Worm (Caenorhabditis elegans) whole organism, young adult: ENCODE measurements around the gene Y10G11A.1.
"Not testable (repeated sequence)": the region's sequence is repeated elsewhere in the genome, so short reads cannot be mapped to it uniquely, and the experiment has no call there.

Experiments
- B0019.2 ChIP-seq: fragments of 200-800 bp; sonication (Bioruptor generic); conservative IDR thresholded peaks from 2 replicates; pipeline ENCODE4 v1.3.6; 2022; ENCODE audit warnings: missing genetic modification reagents, missing genetic modification characterization, missing compliant biosample characterization
- F57A8.1 ChIP-seq: fragments of 200-800 bp; sonication (Bioruptor generic); optimal IDR thresholded peaks from 2 replicates; lab custom pipeline; 2018; ENCODE audit warnings: mild to moderate bottlenecking, missing genetic modification characterization, moderate library complexity, missing compliant biosample characterization
- K12H6.12 ChIP-seq: fragments of 200-800 bp; sonication (Bioruptor generic); optimal IDR thresholded peaks from 2 replicates; lab custom pipeline; 2018; ENCODE audit warnings: mild to moderate bottlenecking, missing genetic modification characterization, missing compliant biosample characterization
- Y53F4B.3 ChIP-seq: fragments of 200-800 bp; sonication (Bioruptor generic); IDR thresholded peaks from 2 replicates; pipeline ENCODE4 v1.3.6; 2022; ENCODE audit warnings: missing genetic modification reagents, missing genetic modification characterization, missing compliant biosample characterization
- Y56A3A.18 ChIP-seq: fragments of 200-800 bp; sonication (Bioruptor generic); IDR thresholded peaks from 2 replicates; pipeline ENCODE4 v1.3.6; 2022; ENCODE audit warnings: missing genetic modification reagents, missing genetic modification characterization, missing compliant biosample characterization
- Y67H2A.10 ChIP-seq: fragments of 200-800 bp; sonication (Bioruptor generic); conservative IDR thresholded peaks from 2 replicates; pipeline ENCODE4 v1.3.6; 2022; ENCODE audit warnings: missing genetic modification reagents, missing genetic modification characterization, missing compliant biosample characterization
- Y79H2A.3 ChIP-seq: fragments of 200-800 bp; sonication (Bioruptor generic); conservative IDR thresholded peaks from 2 replicates; pipeline ENCODE4 v1.3.6; 2022; ENCODE audit warnings: missing genetic modification reagents, missing genetic modification characterization, missing compliant biosample characterization
- Y95B8A.8 ChIP-seq: fragments of 200-800 bp; sonication (Bioruptor generic); IDR thresholded peaks from 2 replicates; pipeline ENCODE4 v1.3.6; 2022; ENCODE audit warnings: missing genetic modification reagents, missing genetic modification characterization, missing compliant biosample characterization
- akir-1 ChIP-seq: fragments of 200-800 bp; sonication (Bioruptor generic); optimal IDR thresholded peaks from 2 replicates; lab custom pipeline; 2018; ENCODE audit warnings: mild to moderate bottlenecking, missing genetic modification characterization, moderate library complexity, missing compliant biosample characterization
- attf-6 ChIP-seq: fragments of 200-800 bp; sonication (Bioruptor generic); IDR thresholded peaks from 2 replicates; pipeline ENCODE4 v1.3.6; 2022; ENCODE audit warnings: missing genetic modification reagents, missing genetic modification characterization, missing compliant biosample characterization
- cebp-1 ChIP-seq, 2 experiments: fragments of 200-800 bp in 1 of 2; sonication (Bioruptor generic) in 1 of 2; sonication (generic microtip) in 1 of 2; IDR thresholded peaks in 1 of 2; optimal IDR thresholded peaks in 1 of 2; 2 replicates each; pipeline versions ENCODE4 v1.3.6 to Lab custom; 2017 to 2022; ENCODE audit warnings: missing compliant biosample characterization in 2 of 2, missing genetic modification characterization in 2 of 2, mild to moderate bottlenecking in 1 of 2, missing genetic modification reagents in 1 of 2, moderate library complexity in 1 of 2
- cebp-2 ChIP-seq: fragments of 200-800 bp; sonication (Bioruptor generic); IDR thresholded peaks from 2 replicates; pipeline ENCODE4 v1.3.6; 2022; ENCODE audit warnings: missing genetic modification characterization, missing compliant biosample characterization
- ceh-40 ChIP-seq: fragments of 200-800 bp; sonication (Bioruptor generic); IDR thresholded peaks from 2 replicates; pipeline ENCODE4 v1.3.6; 2022; ENCODE audit warnings: missing genetic modification characterization, missing compliant biosample characterization
- ceh-58 ChIP-seq: fragments of 200-800 bp; sonication (Bioruptor generic); IDR thresholded peaks from 2 replicates; pipeline ENCODE4 v1.3.6; 2022; ENCODE audit warnings: missing genetic modification characterization, missing compliant biosample characterization
- chd-7 ChIP-seq: sonication (generic microtip); optimal IDR thresholded peaks from 2 replicates; lab custom pipeline; 2016; ENCODE audit warnings: mild to moderate bottlenecking, missing genetic modification characterization, moderate library complexity, missing compliant biosample characterization
- dpl-1 ChIP-seq: fragments of 150-350 bp; optimal IDR thresholded peaks from 2 replicates; lab custom pipeline; 2014; ENCODE audit warnings: missing biosample characterization, missing genetic modification reagents, missing genetic modification characterization
- egrh-3 ChIP-seq: fragments of 200-800 bp; sonication (Bioruptor generic); IDR thresholded peaks from 2 replicates; pipeline ENCODE4 v1.3.6; 2022; ENCODE audit warnings: missing genetic modification reagents, missing genetic modification characterization, missing compliant biosample characterization
- ekl-4 ChIP-seq: fragments of 200-800 bp; sonication (Bioruptor generic); IDR thresholded peaks from 2 replicates; pipeline ENCODE4 v1.3.6; 2022; ENCODE audit warnings: missing genetic modification reagents, missing genetic modification characterization, missing compliant biosample characterization
- hmg-1.2 ChIP-seq: fragments of 200-800 bp; sonication (Bioruptor generic); IDR thresholded peaks from 2 replicates; pipeline ENCODE4 v1.3.6; 2022; ENCODE audit warnings: missing genetic modification reagents, missing genetic modification characterization, missing compliant biosample characterization
- hsf-1 ChIP-seq: fragments of 200-800 bp; sonication (Bioruptor generic); IDR thresholded peaks from 2 replicates; pipeline ENCODE4 v1.3.6; 2022; ENCODE audit warnings: missing genetic modification reagents, missing genetic modification characterization, missing compliant biosample characterization
- let-526 ChIP-seq: fragments of 200-800 bp; sonication (Bioruptor generic); IDR thresholded peaks from 2 replicates; pipeline ENCODE4 v1.3.6; 2022; ENCODE audit warnings: missing genetic modification reagents, missing genetic modification characterization, missing compliant biosample characterization
- nfya-2 ChIP-seq: fragments of 200-800 bp; sonication (Bioruptor generic); IDR thresholded peaks from 2 replicates; pipeline ENCODE4 v1.3.6; 2022; ENCODE audit warnings: missing genetic modification reagents, missing genetic modification characterization, missing compliant biosample characterization
- nfyb-1 ChIP-seq: fragments of 200-800 bp; sonication (Bioruptor generic); IDR thresholded peaks from 2 replicates; pipeline ENCODE4 v1.3.6; 2022; ENCODE audit warnings: missing genetic modification reagents, missing genetic modification characterization, missing compliant biosample characterization
- rpc-1 ChIP-seq, 2 experiments: fragments of 150-350 bp in 1 of 2; sonication (generic microtip) in 1 of 2; optimal IDR thresholded peaks; 2 replicates each; lab custom pipeline; 2014 to 2018; ENCODE audit warnings: missing biosample characterization in 1 of 2, missing genetic modification characterization in 1 of 2, missing genetic modification reagents in 1 of 2, missing genotype in 1 of 2
- sea-2 ChIP-seq: fragments of 200-800 bp; sonication (Bioruptor generic); IDR thresholded peaks from 2 replicates; pipeline ENCODE4 v1.3.6; 2022; ENCODE audit warnings: missing genetic modification characterization, missing compliant biosample characterization
- snpc-4 ChIP-seq, 5 experiments: fragments of 150-350 bp in 1 of 5; sonication (generic microtip) in 4 of 5; optimal IDR thresholded peaks; 2 replicates each; lab custom pipeline; 2014 to 2018; ENCODE audit warnings: missing genetic modification characterization in 5 of 5, missing biosample characterization in 3 of 5, antibody characterized with exemption in 2 of 5, mild to moderate bottlenecking in 2 of 5, missing compliant biosample characterization in 2 of 5, missing genotype in 2 of 5, moderate library complexity in 2 of 5, missing genetic modification reagents in 1 of 5
- sptf-2 ChIP-seq: fragments of 200-800 bp; sonication (Bioruptor generic); optimal IDR thresholded peaks from 2 replicates; lab custom pipeline; 2018; ENCODE audit warnings: mild to moderate bottlenecking, missing genetic modification characterization, missing compliant biosample characterization
- tbp1 ChIP-seq: fragments of 200-800 bp; sonication (Bioruptor generic); optimal IDR thresholded peaks from 2 replicates; lab custom pipeline; 2018; ENCODE audit warnings: mild to moderate bottlenecking, missing genetic modification characterization, missing compliant biosample characterization
- tlf-1 ChIP-seq: fragments of 200-800 bp; sonication (Bioruptor generic); optimal IDR thresholded peaks from 2 replicates; lab custom pipeline; 2018; ENCODE audit warnings: mild to moderate bottlenecking, missing genetic modification characterization, missing compliant biosample characterization
- zfh-2 ChIP-seq: fragments of 200-800 bp; sonication (Bioruptor generic); conservative IDR thresholded peaks from 2 replicates; pipeline ENCODE4 v1.3.6; 2022; ENCODE audit warnings: missing genetic modification reagents, missing genetic modification characterization, missing compliant biosample characterization
- ztf-25 ChIP-seq: fragments of 200-800 bp; sonication (Bioruptor generic); IDR thresholded peaks from 2 replicates; pipeline ENCODE4 v1.3.6; 2022; ENCODE audit warnings: missing genetic modification reagents, missing genetic modification characterization, missing compliant biosample characterization

Gene Y10G11A.1

DNA sequence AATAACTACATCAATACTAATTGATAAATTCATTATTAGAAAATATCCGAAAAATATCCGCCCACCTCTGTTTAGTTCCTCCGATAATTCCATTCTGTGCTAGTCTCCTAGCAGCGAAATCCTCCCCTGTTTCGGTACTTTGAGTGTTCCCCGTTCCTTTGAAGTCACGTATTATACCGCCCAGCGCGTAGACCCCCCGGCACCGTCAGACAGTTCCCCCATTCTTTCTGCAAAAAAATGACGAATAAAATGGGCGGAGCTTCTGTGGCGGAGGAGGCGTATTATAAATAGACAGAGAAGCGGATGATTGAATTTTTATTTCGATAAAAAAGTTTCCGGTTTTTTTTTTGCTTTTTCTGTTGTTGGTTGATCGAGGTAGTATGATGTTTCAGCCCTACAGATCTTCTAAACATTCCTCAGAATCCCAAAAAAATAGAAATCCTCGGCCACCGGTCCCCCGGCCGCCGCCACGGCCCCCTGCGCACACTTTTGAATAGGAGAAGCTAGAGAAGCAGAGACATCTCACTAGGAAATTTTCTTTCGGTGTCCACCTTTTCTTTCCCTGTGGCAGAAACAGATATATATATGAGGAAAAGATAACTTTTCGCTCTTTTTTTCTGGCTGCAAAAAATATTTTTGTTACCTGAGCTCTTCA is 2.4 kb upstream of the Y10G11A.1 start:
- TF ChIP-seq F57A8.1 (GFP tag; lab: Kevin White, UChicago) (no peak), zfh-2 (GFP tag; lab: Robert Waterston, UW) (peak; percentile 49), K12H6.12 (tag; lab: Kevin White, UChicago) (no peak)

DNA sequence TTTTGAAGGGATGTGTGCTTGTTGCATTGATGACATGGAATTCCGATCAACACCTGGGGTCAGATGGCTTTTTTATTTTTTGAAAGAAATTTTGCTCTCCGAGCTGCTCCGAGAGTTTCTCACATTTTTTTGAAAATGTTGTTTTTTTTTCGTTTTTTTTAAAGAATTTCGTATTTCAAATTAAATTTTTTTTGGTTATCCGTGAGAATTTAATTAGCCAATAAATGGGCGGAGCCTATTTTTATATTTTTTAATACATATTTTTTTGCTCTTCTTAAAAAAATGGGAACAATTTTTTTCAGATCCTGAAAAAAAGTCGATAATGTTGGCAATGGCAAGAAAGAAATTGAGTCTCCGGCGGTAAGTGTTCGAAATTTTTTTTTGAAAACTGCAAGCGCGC is 7.5 kb downstream of the Y10G11A.1 start, which contains the start of gene dlc-3:
Gene dlc-3 (plus strand): TSS at position 301 of the 400 bp plus-strand sequence.
- TF ChIP-seq Y56A3A.18 (GFP tag; lab: Robert Waterston, UW) (no peak), ztf-25 (no peak), rpc-1 (optimal IDR thresholded peaks at IDR 0.05; lab: Kevin White, UChicago) (no peak), rpc-1 (tag; optimal IDR thresholded peaks at IDR 0.05; lab: Kevin White, UChicago) (no peak), chd-7 (tag; lab: Kevin White, UChicago) (no peak), sea-2 (GFP tag; lab: Robert Waterston, UW) (no peak), akir-1 (GFP tag; lab: Kevin White, UChicago) (no peak), tbp1 (GFP tag; lab: Kevin White, UChicago) (no peak), ceh-40 (GFP tag; lab: Robert Waterston, UW) (no peak), let-526 (no peak), hmg-1.2 (no peak), dpl-1 (GFP tag; lab: Kevin White, UChicago) (no peak), ekl-4 (GFP tag; lab: Robert Waterston, UW) (no peak), nfyb-1 (GFP tag; lab: Robert Waterston, UW) (no peak)

DNA sequence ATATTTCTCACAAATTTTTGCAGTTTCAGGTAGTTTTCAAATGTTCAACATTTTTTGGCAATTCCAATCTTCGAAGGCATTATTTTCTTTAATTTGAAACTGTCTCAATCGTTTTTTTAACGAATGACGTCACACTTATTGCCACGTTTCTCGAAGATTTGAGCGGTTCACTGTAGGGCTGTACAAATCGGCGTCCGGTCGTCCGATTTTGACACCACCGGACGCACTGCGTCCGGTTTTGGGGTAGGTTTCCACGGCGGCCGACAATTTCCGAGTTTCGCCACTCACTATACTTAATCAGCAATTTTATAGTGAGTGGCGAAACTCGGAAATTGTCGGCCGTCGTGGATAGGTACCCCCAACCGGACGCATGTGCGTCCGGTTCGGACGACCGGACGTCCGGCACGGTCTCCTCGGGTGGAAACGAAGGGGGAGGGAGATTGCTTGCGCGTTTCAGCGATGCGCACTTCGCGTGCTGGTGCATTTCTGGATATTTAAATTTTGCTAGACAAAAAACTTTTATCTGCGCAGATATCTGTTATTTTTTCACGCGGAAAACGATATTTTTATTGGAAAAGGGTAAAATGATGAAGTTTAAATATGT is 16.1 kb downstream of the Y10G11A.1 start:
- peak; percentile 90 for TF ChIP-seq attf-6 (GFP tag; lab: Robert Waterston, UW)
- not testable (repeated sequence) for TF ChIP-seq snpc-4 (GFP tag; optimal IDR thresholded peaks at IDR 0.05; lab: Kevin White, UChicago)
- peak in 2 of 4 experiments; percentile 76 to 94 for TF ChIP-seq snpc-4 (tag; optimal IDR thresholded peaks at IDR 0.05; lab: Kevin White, UChicago)

DNA sequence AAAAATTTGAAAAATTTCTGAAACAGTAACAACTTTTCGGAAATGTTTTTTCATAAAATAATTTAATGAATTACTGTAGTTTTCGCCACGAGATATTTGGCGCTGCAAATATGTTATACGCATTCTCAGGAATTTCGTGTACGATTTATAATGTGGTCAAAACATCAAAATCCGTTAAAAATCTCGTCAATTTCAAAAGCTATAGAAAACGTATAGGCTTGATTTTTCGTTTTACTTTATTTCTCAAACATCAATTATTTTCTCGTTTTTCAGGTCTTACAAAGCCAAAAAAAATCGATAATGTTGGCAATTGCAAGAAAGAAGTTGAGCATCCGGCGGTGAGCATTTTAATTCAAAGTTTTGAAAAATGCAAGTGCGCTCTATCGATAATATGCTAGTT is 18.5 kb downstream of the Y10G11A.1 start, which contains the start of gene dlc-4:
Gene dlc-4 (plus strand): TSS at position 301 of the 400 bp plus-strand sequence.
- TF ChIP-seq tlf-1 (GFP tag; lab: Kevin White, UChicago) (no peak), attf-6 (GFP tag; lab: Robert Waterston, UW) (peak; percentile 68; the same call in 1 of the 2 replicates)
- TF ChIP-seq, all 124 proteins: peak for 1

DNA sequence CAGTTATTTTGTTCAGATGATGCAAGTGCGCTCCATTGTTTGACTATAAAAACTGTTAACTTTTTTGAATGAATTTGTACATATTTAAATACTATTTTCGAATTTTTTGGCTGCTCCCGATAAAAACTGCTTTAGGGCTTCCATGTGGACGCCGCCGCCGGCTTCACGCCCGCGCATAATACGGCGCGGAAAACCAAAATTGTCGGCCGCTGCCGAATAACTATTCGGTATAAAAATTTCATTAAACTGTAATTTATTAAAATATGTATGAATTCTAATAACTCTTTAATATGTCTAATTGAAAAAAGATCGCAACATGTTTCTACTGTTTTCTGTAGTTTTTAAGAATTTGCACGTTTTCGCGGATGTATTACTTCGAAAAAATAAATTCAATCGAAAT is 22.2 kb downstream of the Y10G11A.1 start:
- TF ChIP-seq sptf-2 (GFP tag; lab: Kevin White, UChicago), result no peak
- TF ChIP-seq snpc-4 (GFP tag; optimal IDR thresholded peaks at IDR 0.05; lab: Kevin White, UChicago), result no peak
- TF ChIP-seq snpc-4 (tag; optimal IDR thresholded peaks at IDR 0.05; lab: Kevin White, UChicago), result peak in 1 of 4 experiments; percentile 63
- TF ChIP-seq attf-6 (GFP tag; lab: Robert Waterston, UW), result 0 out of 2 replicates have a peak, but pooled peaks have one; percentile 30
- TF ChIP-seq, all 124 proteins: peak for 2

DNA sequence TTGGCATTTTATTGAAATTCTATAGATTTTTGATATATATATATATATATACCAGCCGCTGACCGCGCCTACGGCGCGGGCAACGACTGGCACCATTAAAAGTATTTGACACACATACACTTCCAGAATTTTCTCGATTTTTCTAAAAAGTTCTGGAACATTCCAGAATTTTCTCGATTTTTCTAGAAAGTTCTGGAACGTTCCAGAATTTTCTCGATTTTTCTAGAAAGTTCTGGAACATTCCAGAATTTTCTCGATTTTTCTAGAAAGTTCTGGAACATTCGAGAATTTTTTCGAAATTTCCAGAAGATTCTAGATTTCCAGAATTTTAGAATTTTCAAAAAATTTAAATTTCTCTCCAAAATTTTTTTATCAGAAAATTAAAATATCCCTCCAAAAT is 33.9 kb downstream of the Y10G11A.1 start:
- peak; percentile 79 for TF ChIP-seq cebp-1 (GFP tag; IDR thresholded peaks at IDR 0.05; lab: Robert Waterston, UW)
- TF ChIP-seq cebp-1 (tag; optimal IDR thresholded peaks at IDR 0.05; lab: Kevin White, UChicago), result not testable (repeated sequence)
- peak; percentile 95; the same call in 1 of the 2 replicates for TF ChIP-seq cebp-2 (GFP tag; lab: Robert Waterston, UW)
- TF ChIP-seq Y95B8A.8 (GFP tag; lab: Robert Waterston, UW), result peak; percentile 98
- peak; percentile 98 for TF ChIP-seq attf-6 (GFP tag; lab: Robert Waterston, UW)
- TF ChIP-seq ceh-58, result peak; percentile 100
- peak; percentile 65 for TF ChIP-seq egrh-3 (GFP tag; lab: Robert Waterston, UW)
- peak; percentile 98 for TF ChIP-seq Y79H2A.3 (GFP tag; lab: Robert Waterston, UW)
- peak; percentile 100 for TF ChIP-seq hsf-1 (GFP tag; lab: Robert Waterston, UW)
- peak; percentile 96 for TF ChIP-seq B0019.2 (GFP tag; lab: Robert Waterston, UW)
- peak; percentile 97 for TF ChIP-seq nfya-2 (GFP tag; lab: Robert Waterston, UW)
- TF ChIP-seq Y53F4B.3, result peak; percentile 97
- peak; percentile 84; the same call in 1 of the 2 replicates for TF ChIP-seq Y67H2A.10 (GFP tag; lab: Robert Waterston, UW)
